Worm (Caenorhabditis elegans): ENCODE measurements around the gene F31F4.1.

Gene F31F4.1

DNA sequence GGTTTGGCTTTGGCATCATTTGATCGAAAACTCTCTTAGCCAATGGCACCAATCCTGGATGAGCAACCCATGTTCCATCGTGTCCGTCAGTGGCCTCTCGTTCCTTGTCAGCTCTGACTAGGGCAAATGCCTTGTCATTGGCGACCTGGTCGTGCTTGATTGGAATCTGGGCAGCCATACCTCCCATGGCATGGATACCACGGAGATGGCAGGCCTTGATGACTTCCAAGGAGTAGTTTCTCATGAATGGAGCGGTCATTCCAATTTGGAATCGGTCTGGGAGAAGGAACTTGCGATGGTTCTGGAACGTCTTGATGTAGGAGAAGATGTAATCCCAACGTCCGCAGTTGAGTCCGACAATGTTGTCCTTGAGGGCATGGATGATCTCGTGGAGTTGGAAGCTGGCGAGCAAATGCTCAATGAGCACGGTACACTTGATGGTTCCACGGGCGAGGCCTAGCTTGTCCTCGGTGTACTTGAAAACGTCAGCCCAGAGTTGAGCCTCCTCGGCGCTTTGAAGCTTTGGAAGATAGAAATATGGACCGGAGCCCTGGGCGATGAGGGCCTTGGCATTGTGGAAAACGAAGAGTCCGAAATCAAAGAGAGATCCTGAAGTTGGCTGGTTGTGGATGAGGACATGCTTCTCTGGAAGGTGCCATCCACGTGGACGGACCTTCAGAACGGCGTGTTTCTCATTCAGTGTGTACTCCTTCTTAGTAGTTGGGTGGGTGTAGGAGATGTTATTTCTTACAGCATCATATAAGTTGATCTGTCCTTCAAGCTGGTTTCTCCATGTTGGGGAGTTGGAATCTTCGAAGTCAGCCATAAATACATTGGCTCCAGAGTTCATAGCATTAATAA, 41.3 kb downstream of the F31F4.1 start (continued):
- TF ChIP-seq sptf-1 (tag; optimal IDR thresholded peaks at IDR 0.05) (no peak), nhr-47 (tag; optimal IDR thresholded peaks at IDR 0.05) (no peak)

DNA sequence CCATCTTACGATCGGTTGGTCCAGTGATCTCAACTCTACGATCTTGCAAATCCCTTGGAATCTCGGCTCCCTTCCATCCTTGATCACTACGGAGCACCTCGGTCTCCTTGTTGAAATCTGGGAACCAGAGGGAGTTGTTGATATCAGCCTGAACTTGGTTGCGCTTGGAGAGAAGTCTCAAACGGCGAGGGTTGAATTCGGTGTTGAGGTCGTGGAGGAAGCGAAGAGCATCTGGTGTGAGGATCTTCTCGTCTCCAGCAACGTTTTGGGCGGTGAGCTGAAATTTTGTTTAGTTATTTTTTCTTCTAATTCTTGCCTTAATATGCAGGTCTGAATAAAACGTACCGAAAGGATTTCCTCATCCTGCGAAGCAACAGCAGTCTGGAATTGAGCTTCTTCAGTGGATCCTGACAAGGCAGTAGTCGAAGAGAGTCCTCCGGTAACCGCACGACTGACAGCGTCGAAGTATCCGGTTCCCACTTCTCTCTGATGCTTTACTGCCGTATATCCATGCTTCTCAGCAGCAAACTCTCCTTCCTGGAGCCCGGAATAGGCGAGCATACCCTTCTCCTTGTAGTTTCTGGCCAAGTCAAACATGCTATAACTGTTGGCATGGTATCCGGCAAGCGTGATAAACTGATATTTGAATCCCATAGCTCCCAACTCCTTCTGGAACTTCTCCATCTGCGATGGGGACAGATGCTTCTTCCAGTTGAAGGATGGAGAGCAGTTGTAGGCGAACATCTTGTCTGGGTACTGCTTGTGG, 42.1 kb downstream of the F31F4.1 start:
- TF ChIP-seq ama-1 (optimal IDR thresholded peaks at IDR 0.05) (peak; percentile 66), ceh-88 (GFP tag; IDR thresholded peaks at IDR 0.05) (no peak), unc-30 (tag; optimal IDR thresholded peaks at IDR 0.05) (no peak), unc-86 (tag; optimal IDR thresholded peaks at IDR 0.05) (no peak), tlp-1 (tag; optimal IDR thresholded peaks at IDR 0.05) (no peak), ces-1 (GFP tag; optimal IDR thresholded peaks at IDR 0.05) (no peak), nhr-19 (GFP tag; conservative IDR thresholded peaks at IDR 0.05) (no peak), zip-4 (GFP tag; optimal IDR thresholded peaks at IDR 0.05) (no peak), snpc-4 (tag; optimal IDR thresholded peaks at IDR 0.05) (no peak), lin-15B (tag; optimal IDR thresholded peaks at IDR 0.05) (no peak), pax-3 (tag; optimal IDR thresholded peaks at IDR 0.05) (no peak), nhr-77 (tag; optimal IDR thresholded peaks at IDR 0.05) (no peak), nhr-12 (tag; optimal IDR thresholded peaks at IDR 0.05) (no peak), sptf-1 (tag; optimal IDR thresholded peaks at IDR 0.05) (no peak), lin-13 (GFP tag; optimal IDR thresholded peaks at IDR 0.05) (no peak), lin-35 (GFP tag; optimal IDR thresholded peaks at IDR 0.05) (peak in 1 of 2 experiments; percentile 58), nhr-20 (tag; optimal IDR thresholded peaks at IDR 0.05) (no peak), irx-1 (tag; optimal IDR thresholded peaks at IDR 0.05) (no peak), lin-14 (GFP tag; optimal IDR thresholded peaks at IDR 0.05) (no peak), fkh-4 (tag; optimal IDR thresholded peaks at IDR 0.05; ENCODE audit: borderline replicate concordance) (no peak), nhr-90 (tag; optimal IDR thresholded peaks at IDR 0.05; ENCODE audit: poor library complexity) (no peak), xbp-1 (tag; optimal IDR thresholded peaks at IDR 0.05) (no peak), efl-1 (optimal IDR thresholded peaks at IDR 0.05) (no peak), efl-1 (GFP tag; optimal IDR thresholded peaks at IDR 0.05 in 1 of 2) (peak in 1 of 2 experiments; percentile 82), ceh-63 (GFP tag; optimal IDR thresholded peaks at IDR 0.05) (no peak), ztf-4 (tag; optimal IDR thresholded peaks at IDR 0.05) (no peak), fkh-8 (tag; optimal IDR thresholded peaks at IDR 0.05) (no peak), alr-1 (tag; optimal IDR thresholded peaks at IDR 0.05; ENCODE audit: borderline replicate concordance) (no peak), mdl-1 (tag; optimal IDR thresholded peaks at IDR 0.05) (no peak), snu-23 (GFP tag; optimal IDR thresholded peaks at IDR 0.05) (no peak), isw-1 (GFP tag; IDR thresholded peaks at IDR 0.05) (no peak), sup-37 (GFP tag; optimal IDR thresholded peaks at IDR 0.05) (no peak), nhr-11 (tag; optimal IDR thresholded peaks at IDR 0.05) (no peak), hlh-4 (tag; optimal IDR thresholded peaks at IDR 0.05) (no peak), mef-2 (tag; optimal IDR thresholded peaks at IDR 0.05) (no peak), elt-3 (tag; optimal IDR thresholded peaks at IDR 0.05) (peak in 1 of 6 experiments; percentile 38), hpl-2 (GFP tag; optimal IDR thresholded peaks at IDR 0.05) (no peak), nhr-28 (tag; optimal IDR thresholded peaks at IDR 0.05) (no peak), elt-2 (tag; optimal IDR thresholded peaks at IDR 0.05) (no peak), egl-13 (tag; optimal IDR thresholded peaks at IDR 0.05) (no peak), sox-4 (tag; optimal IDR thresholded peaks at IDR 0.05) (no peak), ceh-90 (tag; optimal IDR thresholded peaks at IDR 0.05) (no peak), egl-27 (tag; optimal IDR thresholded peaks at IDR 0.05) (no peak), grh-1 (GFP tag; IDR thresholded peaks at IDR 0.05) (no peak), unc-130 (tag; optimal IDR thresholded peaks at IDR 0.05) (no peak), aly-2 (tag; optimal IDR thresholded peaks at IDR 0.05) (peak; percentile 1), nhr-84 (tag; optimal IDR thresholded peaks at IDR 0.05) (no peak), pqm-1 (tag; optimal IDR thresholded peaks at IDR 0.05) (no peak)
